Worm (Caenorhabditis elegans) whole organism, mixed stage, embryonic: ENCODE data around the gene F49C12.5.

Experiments used
- M03D4.4 ChIP-seq: sonication (generic microtip); optimal IDR thresholded peaks from 2 replicates; lab custom pipeline; 2017; ENCODE audit warnings: mild to moderate bottlenecking, missing genetic modification characterization, missing compliant biosample characterization
- ceh-43 ChIP-seq: fragments of 200-800 bp; sonication (Bioruptor generic); optimal IDR thresholded peaks from 2 replicates; lab custom pipeline; 2018; ENCODE audit warnings: mild to moderate bottlenecking, missing genetic modification characterization, moderate library complexity, missing compliant biosample characterization
- ceh-83 ChIP-seq: fragments of 200-800 bp; sonication (Bioruptor generic); optimal IDR thresholded peaks from 2 replicates; lab custom pipeline; 2018; ENCODE audit warnings: mild to moderate bottlenecking, missing genetic modification characterization, missing compliant biosample characterization
- ces-1 ChIP-seq: fragments of 150-350 bp; optimal IDR thresholded peaks from 2 replicates; lab custom pipeline; 2014; ENCODE audit warnings: missing biosample characterization, missing genetic modification reagents, missing genetic modification characterization
- drap-1 ChIP-seq: fragments of 200-800 bp; sonication (Bioruptor generic); optimal IDR thresholded peaks from 3 replicates; lab custom pipeline; 2018; ENCODE audit warnings: mild to moderate bottlenecking, missing genetic modification characterization, missing compliant biosample characterization
- elt-1 ChIP-seq: sonication (generic microtip); optimal IDR thresholded peaks from 2 replicates; lab custom pipeline; 2017; ENCODE audit warnings: missing genetic modification characterization, mild to moderate bottlenecking, missing compliant biosample characterization, antibody characterized with exemption, moderate library complexity, borderline replicate concordance; ENCODE audit not compliant: insufficient read depth
- elt-3 ChIP-seq: fragments of 150-350 bp; optimal IDR thresholded peaks from 2 replicates; lab custom pipeline; 2014; ENCODE audit warnings: missing biosample characterization, missing genetic modification characterization
- flh-1 ChIP-seq: fragments of 200-800 bp; sonication (Bioruptor generic); optimal IDR thresholded peaks from 2 replicates; lab custom pipeline; 2018; ENCODE audit warnings: mild to moderate bottlenecking, missing genetic modification characterization, moderate library complexity, missing compliant biosample characterization
- lin-13 ChIP-seq: fragments of 150-350 bp; optimal IDR thresholded peaks from 2 replicates; lab custom pipeline; 2014; ENCODE audit warnings: missing biosample characterization, missing genetic modification characterization
- lin-32 ChIP-seq: fragments of 200-800 bp; sonication (Bioruptor generic); optimal IDR thresholded peaks from 2 replicates; lab custom pipeline; 2018; ENCODE audit warnings: mild to moderate bottlenecking, missing genetic modification characterization, missing compliant biosample characterization
- lsy-2 ChIP-seq: fragments of 150-350 bp; optimal IDR thresholded peaks from 2 replicates; lab custom pipeline; 2014; ENCODE audit warnings: missing biosample characterization, missing genetic modification characterization
- mab-5 ChIP-seq: fragments of 150-350 bp; optimal IDR thresholded peaks from 2 replicates; lab custom pipeline; 2014; ENCODE audit warnings: missing biosample characterization, missing genetic modification characterization
- mep-1 ChIP-seq: fragments of 150-350 bp; optimal IDR thresholded peaks from 2 replicates; lab custom pipeline; 2017; ENCODE audit warnings: missing biosample characterization, missing genetic modification reagents, missing genetic modification characterization, inconsistent platforms
- mls-2 ChIP-seq: sonication (generic microtip); optimal IDR thresholded peaks from 2 replicates; lab custom pipeline; 2016; ENCODE audit warnings: mild to moderate bottlenecking, missing genetic modification characterization, moderate library complexity, missing compliant biosample characterization
- nhr-2 ChIP-seq: fragments of 150-350 bp; optimal IDR thresholded peaks from 2 replicates; lab custom pipeline; 2014; ENCODE audit warnings: missing biosample characterization, missing genetic modification characterization
- nhr-237 ChIP-seq: fragments of 150-350 bp; optimal IDR thresholded peaks from 2 replicates; lab custom pipeline; 2014; ENCODE audit warnings: missing biosample characterization, missing genetic modification characterization
- nhr-28 ChIP-seq: fragments of 150-350 bp; optimal IDR thresholded peaks from 2 replicates; lab custom pipeline; 2014; ENCODE audit warnings: missing biosample characterization, missing genetic modification characterization
- nhr-76 ChIP-seq: sonication (generic microtip); optimal IDR thresholded peaks from 2 replicates; lab custom pipeline; 2017; ENCODE audit warnings: missing biosample characterization, missing genetic modification characterization
- sptf-1 ChIP-seq: sonication (generic microtip); optimal IDR thresholded peaks from 2 replicates; lab custom pipeline; 2017; ENCODE audit warnings: mild to moderate bottlenecking, missing genetic modification characterization, moderate library complexity, missing compliant biosample characterization
- tbx-8 ChIP-seq: fragments of 200-800 bp; sonication (Bioruptor generic); optimal IDR thresholded peaks from 2 replicates; lab custom pipeline; 2018; ENCODE audit warnings: mild to moderate bottlenecking, missing genetic modification characterization, moderate library complexity, missing compliant biosample characterization
- unc-120 ChIP-seq: sonication (generic microtip); optimal IDR thresholded peaks from 2 replicates; lab custom pipeline; 2017; ENCODE audit warnings: missing genetic modification characterization, missing compliant biosample characterization; ENCODE audit not compliant: poor library complexity, severe bottlenecking
- unc-39 ChIP-seq: fragments of 150-350 bp; optimal IDR thresholded peaks from 2 replicates; lab custom pipeline; 2014; ENCODE audit warnings: missing biosample characterization, missing genetic modification characterization
- ztf-11 ChIP-seq: fragments of 150-350 bp; optimal IDR thresholded peaks from 2 replicates; lab custom pipeline; 2014; ENCODE audit warnings: missing biosample characterization, missing genetic modification characterization

Gene F49C12.5

ce11 chrIV:9341591-9341990, 36.9 kb downstream of the F49C12.5 start, which contains the start of gene vps-26:
Gene vps-26 (minus strand): TSS chrIV:9341790.
- TF ChIP-seq nhr-28, result no peak
- TF ChIP-seq tbx-8, result no peak
- no peak for TF ChIP-seq unc-120
- peak; percentile 7 for TF ChIP-seq mep-1 (tag; lab: Kevin White, UChicago)
- TF ChIP-seq ztf-11 (tag; lab: Kevin White, UChicago), result no peak
- no peak for TF ChIP-seq elt-3 (tag; lab: Kevin White, UChicago)
- no peak for TF ChIP-seq M03D4.4 (tag; lab: Kevin White, UChicago)
- peak; percentile 5 for TF ChIP-seq ces-1 (GFP tag; lab: Kevin White, UChicago)
- TF ChIP-seq sptf-1 (tag; lab: Kevin White, UChicago), result no peak
- TF ChIP-seq drap-1 (GFP tag; lab: Kevin White, UChicago), result no peak
- no peak for TF ChIP-seq lin-13 (tag; lab: Kevin White, UChicago)
- TF ChIP-seq flh-1 (GFP tag; lab: Kevin White, UChicago), result no peak

- TF ChIP-seq unc-120, result no peak
- no peak for TF ChIP-seq elt-1
- TF ChIP-seq tbx-8, result no peak
- TF ChIP-seq mab-5, result no peak
- TF ChIP-seq ceh-43 (GFP tag; lab: Kevin White, UChicago), result no peak
- TF ChIP-seq nhr-237 (tag; lab: Kevin White, UChicago), result no peak
- TF ChIP-seq mep-1 (tag; lab: Kevin White, UChicago), result no peak
- TF ChIP-seq nhr-2 (tag; lab: Kevin White, UChicago), result no peak
- no peak for TF ChIP-seq nhr-76 (tag; lab: Kevin White, UChicago)
- no peak for TF ChIP-seq unc-39
- no peak for TF ChIP-seq lin-32 (GFP tag; lab: Kevin White, UChicago)
- TF ChIP-seq ces-1 (GFP tag; lab: Kevin White, UChicago), result no peak
These were observed 38.4 kb downstream of the F49C12.5 start, which contains the start of gene pigc-1 for ce11 chrIV:9343102-9343599. Gene pigc-1 (minus strand): TSS chrIV:9343152.

- TF ChIP-seq lsy-2 (no peak), sptf-1 (tag; lab: Kevin White, UChicago) (no peak), mls-2 (tag; lab: Kevin White, UChicago) (no peak), ceh-83 (GFP tag; lab: Kevin White, UChicago) (no peak), flh-1 (GFP tag; lab: Kevin White, UChicago) (no peak)
- TF ChIP-seq, all 35 proteins: peak for 0
These were observed 49.0 kb downstream of the F49C12.5 start for ce11 chrIV:9353728-9354127.
